Worm (Caenorhabditis elegans): ENCODE measurements around the gene R03H10.5.

- no peak for TF ChIP-seq him-1 (tag; optimal IDR thresholded peaks at IDR 0.05)
- no peak for TF ChIP-seq W03F9.2 (tag; optimal IDR thresholded peaks at IDR 0.05)
Observed at ce11 chrII:4155112-4155823, 15.1 kb downstream of the R03H10.5 start, which contains the start of gene R03H10.2.

All from whole organism, L4/young adult.